Worm (Caenorhabditis elegans): ENCODE measurements around the gene ZK287.1.

DNA sequence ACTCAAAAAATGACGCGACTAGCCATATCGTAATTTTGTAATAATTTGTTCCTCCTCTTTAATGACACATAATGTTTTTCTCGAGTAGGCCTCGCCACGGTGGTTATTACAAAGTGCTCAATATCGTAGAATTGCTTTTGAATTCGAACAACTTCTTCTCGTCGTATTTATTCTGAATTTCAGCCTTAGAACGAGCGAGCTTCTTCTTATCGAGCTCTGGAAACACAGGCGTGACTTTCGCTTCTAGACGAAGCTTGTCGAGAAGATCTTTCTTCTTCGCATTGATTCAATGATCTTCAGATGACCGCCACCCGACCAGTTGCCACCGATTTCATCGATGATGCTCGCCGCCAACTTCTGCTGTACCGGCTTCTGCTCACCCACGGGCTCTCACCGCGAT is 15.2 kb upstream of the ZK287.1 start, which contains the start of gene T06E4.21:
- TF ChIP-seq skn-1 (tag; optimal IDR thresholded peaks at IDR 0.05) (no peak), nhr-21 (tag; optimal IDR thresholded peaks at IDR 0.05) (no peak), lin-13 (GFP tag; optimal IDR thresholded peaks at IDR 0.05) (no peak)

Measured in whole organism, L2 larva.